Fruit fly (Drosophila melanogaster) whole organism, embryonic: ENCODE measurements around the gene Arl6IP1.
A peak's percentile ranks its signal among the peaks of the same experiment; 100 is the strongest.

Experiments used
- ATbp ChIP-seq: fragments of 200-800 bp; sonication (Bioruptor generic); optimal IDR thresholded peaks from 2 replicates; lab custom pipeline; 2017; ENCODE audit warnings: missing biosample characterization, mild to moderate bottlenecking, missing genetic modification characterization, missing genetic modification reagents
- B-H2 ChIP-seq: fragments of 200-800 bp; sonication (Bioruptor generic); optimal IDR thresholded peaks from 2 replicates; lab custom pipeline; 2018; ENCODE audit warnings: missing biosample characterization, mild to moderate bottlenecking, missing genetic modification characterization
- BtbVII ChIP-seq: fragments of 200-800 bp; sonication (Bioruptor generic); optimal IDR thresholded peaks from 3 replicates; lab custom pipeline; 2017; ENCODE audit warnings: missing biosample characterization, mild to moderate bottlenecking, missing genetic modification characterization
- CG10462 ChIP-seq: fragments of 200-800 bp; sonication (Bioruptor generic); optimal IDR thresholded peaks from 2 replicates; lab custom pipeline; 2016; ENCODE audit warnings: missing biosample characterization, missing genetic modification characterization
- CG11560 ChIP-seq: fragments of 200-800 bp; sonication (Bioruptor generic); IDR thresholded peaks from 3 replicates; pipeline ENCODE4 v1.3.6; 2022; ENCODE audit warnings: missing biosample characterization, missing genetic modification characterization
- CG11695 ChIP-seq: fragments of 200-800 bp; sonication (Bioruptor generic); IDR thresholded peaks from 3 replicates; pipeline ENCODE4 v1.3.6; 2022; ENCODE audit warnings: missing biosample characterization, missing genetic modification characterization
- CG12769 ChIP-seq: fragments of 200-800 bp; sonication (Bioruptor generic); optimal IDR thresholded peaks from 2 replicates; lab custom pipeline; 2019; ENCODE audit warnings: missing biosample characterization, mild to moderate bottlenecking, missing genetic modification characterization, moderate library complexity
- CG12942 ChIP-seq: fragments of 200-800 bp; sonication (Bioruptor generic); optimal IDR thresholded peaks from 3 replicates; lab custom pipeline; 2016; ENCODE audit warnings: missing biosample characterization, missing genetic modification characterization
- CG13775 ChIP-seq: fragments of 200-800 bp; sonication (Bioruptor generic); optimal IDR thresholded peaks from 3 replicates; lab custom pipeline; 2017; ENCODE audit warnings: missing biosample characterization, mild to moderate bottlenecking, missing genetic modification characterization
- CG14050 ChIP-seq: fragments of 200-800 bp; sonication (Bioruptor generic); IDR thresholded peaks from 3 replicates; pipeline ENCODE4 v1.3.6; 2022; ENCODE audit warnings: missing biosample characterization, missing genetic modification characterization
- CG15514 ChIP-seq: fragments of 200-800 bp; sonication (Bioruptor generic); optimal IDR thresholded peaks from 3 replicates; lab custom pipeline; 2017; ENCODE audit warnings: missing biosample characterization, missing genetic modification characterization, mild to moderate bottlenecking, moderate library complexity, missing genetic modification reagents
- CG15696 ChIP-seq: fragments of 200-800 bp; sonication (Bioruptor generic); optimal IDR thresholded peaks from 2 replicates; lab custom pipeline; 2019; ENCODE audit warnings: missing biosample characterization, mild to moderate bottlenecking, missing genetic modification characterization, moderate library complexity
- CG16813 ChIP-seq: fragments of 200-800 bp; sonication (Bioruptor generic); IDR thresholded peaks from 3 replicates; pipeline ENCODE4 v1.3.6; 2022; ENCODE audit warnings: missing biosample characterization, missing genetic modification characterization; ENCODE audit not compliant: partially characterized antibody
- CG31365 ChIP-seq: fragments of 200-800 bp; sonication (Bioruptor generic); optimal IDR thresholded peaks from 2 replicates; lab custom pipeline; 2018; ENCODE audit warnings: missing biosample characterization, mild to moderate bottlenecking, missing genetic modification characterization
- CG34422 ChIP-seq: fragments of 200-800 bp; sonication (Bioruptor generic); IDR thresholded peaks from 3 replicates; pipeline ENCODE4 v1.3.6; 2022; ENCODE audit warnings: missing biosample characterization, missing genetic modification characterization
- CG3838 ChIP-seq: fragments of 200-800 bp; sonication (Bioruptor generic); optimal IDR thresholded peaks from 3 replicates; lab custom pipeline; 2016; ENCODE audit warnings: missing biosample characterization, missing genetic modification characterization
- CG4707 ChIP-seq: fragments of 200-800 bp; sonication (Bioruptor generic); optimal IDR thresholded peaks from 2 replicates; lab custom pipeline; 2018; ENCODE audit warnings: missing biosample characterization, mild to moderate bottlenecking, missing genetic modification characterization, moderate library complexity
- CG5180 ChIP-seq: fragments of 200-800 bp; sonication (Bioruptor generic); optimal IDR thresholded peaks from 3 replicates; lab custom pipeline; 2017; ENCODE audit warnings: missing biosample characterization, missing genetic modification characterization, mild to moderate bottlenecking, moderate library complexity, missing genetic modification reagents
- CG6254 ChIP-seq: fragments of 200-800 bp; sonication (Bioruptor generic); optimal IDR thresholded peaks from 3 replicates; lab custom pipeline; 2017; ENCODE audit warnings: mild to moderate bottlenecking, missing biosample characterization, missing genetic modification reagents, missing genetic modification characterization
- CG7357 ChIP-seq: fragments of 200-800 bp; sonication (Bioruptor generic); IDR thresholded peaks from 3 replicates; pipeline ENCODE4 v1.3.6; 2022; ENCODE audit warnings: missing biosample characterization, missing genetic modification characterization
- CG7372 ChIP-seq: fragments of 200-800 bp; sonication (Bioruptor generic); IDR thresholded peaks from 2 replicates; pipeline ENCODE4 v1.3.6; 2022; ENCODE audit warnings: missing biosample characterization, missing genetic modification characterization
- D19A ChIP-seq: fragments of 200-800 bp; optimal IDR thresholded peaks from 3 replicates; lab custom pipeline; 2019; ENCODE audit warnings: missing biosample characterization, mild to moderate bottlenecking, missing genetic modification characterization, moderate library complexity
- Dfd ChIP-seq, 2 experiments: fragments of >200 bp; optimal IDR thresholded peaks; 2 replicates each; lab custom pipeline; 2017; ENCODE audit warnings: missing biosample characterization in 2 of 2, missing genetic modification characterization in 2 of 2
- HLH3B ChIP-seq: fragments of 200-800 bp; sonication (Bioruptor generic); IDR thresholded peaks from 2 replicates; pipeline ENCODE4 v1.3.6; 2022; ENCODE audit warnings: missing biosample characterization, missing genetic modification characterization
- HmgD ChIP-seq: fragments of 200-800 bp; sonication (Bioruptor generic); optimal IDR thresholded peaks from 3 replicates; lab custom pipeline; 2016; ENCODE audit warnings: missing biosample characterization, missing genetic modification characterization
- Hmx ChIP-seq: fragments of 200-800 bp; sonication (Bioruptor generic); optimal IDR thresholded peaks from 2 replicates; lab custom pipeline; 2016; ENCODE audit warnings: missing biosample characterization, missing genetic modification characterization
- Hr3 ChIP-seq: fragments of 200-800 bp; sonication (Bioruptor generic); optimal IDR thresholded peaks from 3 replicates; lab custom pipeline; 2016; ENCODE audit warnings: missing biosample characterization, missing genetic modification characterization
- Med ChIP-seq: fragments of 200-800 bp; sonication (Bioruptor generic); peaks from one replicate; lab custom pipeline; 2016; ENCODE audit warnings: missing biosample characterization, missing genetic modification characterization, mild to moderate bottlenecking, inconsistent platforms, moderate library complexity
- Ravus ChIP-seq: fragments of 200-800 bp; sonication (Bioruptor generic); IDR thresholded peaks from 2 replicates; pipeline ENCODE4 v1.3.6; 2022; ENCODE audit warnings: missing biosample characterization, missing genetic modification characterization
- Side ChIP-seq: fragments of 200-800 bp; sonication (Bioruptor generic); optimal IDR thresholded peaks from 2 replicates; lab custom pipeline; 2016; ENCODE audit warnings: missing biosample characterization, missing genetic modification characterization
- Usf ChIP-seq: fragments of 200-800 bp; sonication (Bioruptor generic); optimal IDR thresholded peaks from 2 replicates; lab custom pipeline; 2017; ENCODE audit warnings: missing genotype, missing biosample characterization, missing genetic modification characterization
- ac ChIP-seq: fragments of 200-800 bp; sonication (Bioruptor generic); optimal IDR thresholded peaks from 3 replicates; lab custom pipeline; 2017; ENCODE audit warnings: missing biosample characterization, mild to moderate bottlenecking, missing genetic modification characterization
- bcd ChIP-seq: fragments of 200-800 bp; sonication (Bioruptor generic); optimal IDR thresholded peaks from 2 replicates; lab custom pipeline; 2017; ENCODE audit warnings: missing biosample characterization, mild to moderate bottlenecking, missing genetic modification characterization
- croc ChIP-seq: fragments of 200-800 bp; sonication (Bioruptor generic); conservative IDR thresholded peaks from 3 replicates; pipeline ENCODE4 v1.3.6; 2022; ENCODE audit warnings: missing biosample characterization, missing genetic modification characterization
- danr ChIP-seq: fragments of 200-800 bp; sonication (Bioruptor generic); IDR thresholded peaks from 2 replicates; pipeline ENCODE4 v1.3.6; 2022; ENCODE audit warnings: missing biosample characterization, missing genetic modification characterization
- disco-r ChIP-seq: fragments of 200-800 bp; sonication (Bioruptor generic); optimal IDR thresholded peaks from 2 replicates; lab custom pipeline; 2016; ENCODE audit warnings: missing biosample characterization, missing genetic modification characterization
- fd102C ChIP-seq: fragments of 200-800 bp; sonication (Bioruptor generic); optimal IDR thresholded peaks from 2 replicates; lab custom pipeline; 2018; ENCODE audit warnings: missing biosample characterization, mild to moderate bottlenecking, missing genetic modification characterization, moderate library complexity
- fd96Cb ChIP-seq: fragments of 200-800 bp; sonication (Bioruptor generic); optimal IDR thresholded peaks from 2 replicates; lab custom pipeline; 2018; ENCODE audit warnings: missing biosample characterization, mild to moderate bottlenecking, missing genetic modification characterization, moderate library complexity
- kay ChIP-seq: fragments of 200-800 bp; sonication (Bioruptor generic); optimal IDR thresholded peaks from 2 replicates; lab custom pipeline; 2016; ENCODE audit warnings: missing biosample characterization, missing genetic modification characterization
- klu ChIP-seq: fragments of 200-800 bp; sonication (Bioruptor generic); IDR thresholded peaks from 2 replicates; pipeline ENCODE4 v1.3.6; 2022; ENCODE audit warnings: missing biosample characterization, missing genetic modification characterization
- repo ChIP-seq: fragments of 200-800 bp; sonication (Bioruptor generic); optimal IDR thresholded peaks from 2 replicates; lab custom pipeline; 2016; ENCODE audit warnings: missing biosample characterization, missing genetic modification characterization
- row ChIP-seq: fragments of 200-800 bp; sonication (Bioruptor generic); IDR thresholded peaks from 3 replicates; pipeline ENCODE4 v1.3.6; 2022; ENCODE audit warnings: missing biosample characterization, missing genetic modification characterization
- slou ChIP-seq: fragments of 200-800 bp; sonication (Bioruptor generic); optimal IDR thresholded peaks from 3 replicates; lab custom pipeline; 2016; ENCODE audit warnings: missing biosample characterization, missing genetic modification characterization
- sna ChIP-seq: fragments of 200-800 bp; sonication (Bioruptor generic); IDR thresholded peaks from 2 replicates; pipeline ENCODE4 v1.3.6; 2022; ENCODE audit warnings: missing biosample characterization, missing genetic modification characterization; ENCODE audit not compliant: partially characterized antibody
- stc ChIP-seq: fragments of 200-800 bp; sonication (Bioruptor generic); IDR thresholded peaks from 2 replicates; pipeline ENCODE4 v1.3.6; 2022; ENCODE audit warnings: missing biosample characterization, missing genetic modification characterization
- trh ChIP-seq: fragments of 200-800 bp; sonication (Bioruptor generic); optimal IDR thresholded peaks from 2 replicates; lab custom pipeline; 2016; ENCODE audit warnings: missing biosample characterization, missing genetic modification characterization
- wor ChIP-seq: fragments of 200-800 bp; sonication (Bioruptor generic); IDR thresholded peaks from 2 replicates; pipeline ENCODE4 v1.3.6; 2022; ENCODE audit warnings: missing biosample characterization, missing genetic modification characterization
- z ChIP-seq: fragments of 200-800 bp; sonication (Bioruptor generic); IDR thresholded peaks from 3 replicates; pipeline ENCODE4 v1.3.6; 2022; ENCODE audit warnings: missing biosample characterization, missing genetic modification characterization
- zen2 ChIP-seq: fragments of 200-800 bp; sonication (Bioruptor generic); IDR thresholded peaks from 3 replicates; pipeline ENCODE4 v1.3.6; 2022; ENCODE audit warnings: missing biosample characterization, missing genetic modification characterization; ENCODE audit not compliant: partially characterized antibody

Gene Arl6IP1

DNA sequence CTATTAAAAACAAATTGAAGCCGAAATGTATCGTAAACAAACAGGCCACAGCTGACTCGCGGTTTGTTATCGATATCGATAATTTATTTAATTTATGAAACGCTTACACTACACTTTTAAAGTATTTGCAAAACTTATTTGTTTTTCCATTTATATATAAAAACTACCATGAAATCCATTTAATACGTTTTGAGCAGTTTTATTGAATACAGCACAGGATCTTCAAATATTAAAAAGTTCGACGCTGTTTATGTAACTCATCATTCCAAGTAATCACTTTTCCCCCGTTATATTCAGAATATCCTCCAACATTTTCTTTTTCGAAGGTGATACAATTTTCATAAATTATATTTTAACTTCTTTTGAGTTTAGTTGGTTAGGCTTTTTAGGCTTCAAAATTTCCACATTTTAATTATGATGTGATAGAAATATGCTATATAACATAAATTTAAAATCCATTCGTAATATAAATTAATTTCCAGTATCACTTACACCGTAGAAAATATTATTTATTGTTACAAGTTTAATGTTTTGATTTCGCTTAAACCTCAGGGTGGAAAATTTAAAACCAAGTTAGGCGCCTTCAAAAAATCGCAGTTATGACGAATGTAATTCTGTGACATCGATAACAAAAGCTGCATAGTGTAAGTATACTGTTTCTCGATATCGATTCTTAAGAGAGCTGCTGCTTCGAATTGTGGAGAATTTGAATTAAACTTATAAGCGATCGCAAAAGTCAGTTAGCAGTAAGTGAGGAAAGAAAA lies 3.7 kb downstream of the Arl6IP1 start, which contains the start of the genes CG10324 and CCT3 (continued):
- TF ChIP-seq danr (GFP tag; lab: Robert Waterston, UW) (no peak), fd96Cb (tag; lab: Kevin White, UChicago) (peak; percentile 70), CG14050 (peak; percentile 56; the same call in 2 of the 3 replicates), BtbVII (GFP tag; lab: Kevin White, UChicago) (peak; percentile 62), Med (peak; percentile 86), CG31365 (no peak), row (GFP tag; lab: Robert Waterston, UW) (peak; percentile 55), CG5180 (GFP tag; lab: Kevin White, UChicago) (no peak), CG13775 (peak; percentile 81), CG12769 (no peak), HmgD (GFP tag; lab: Kevin White, UChicago) (no peak), Ravus (GFP tag; lab: Robert Waterston, UW) (no peak; the same call in 1 of the 2 replicates), klu (GFP tag; lab: Robert Waterston, UW) (no peak), wor (0 out of 2 replicates have a peak, but pooled peaks have one; percentile 19), CG16813 (peak; percentile 70), CG10462 (GFP tag; lab: Kevin White, UChicago) (peak; percentile 11), CG3838 (GFP tag; lab: Kevin White, UChicago) (no peak), trh (GFP tag; lab: Kevin White, UChicago) (peak; percentile 15), sna (GFP tag; lab: Robert Waterston, UW) (peak; percentile 66), fd102C (GFP tag; lab: Kevin White, UChicago) (no peak), CG34422 (peak; percentile 48; the same call in 1 of the 3 replicates), CG15514 (peak; percentile 35), D19A (tag; lab: Kevin White, UChicago) (peak; percentile 62), zen2 (GFP tag; lab: Robert Waterston, UW) (peak; percentile 49; the same call in 1 of the 3 replicates), Usf (GFP tag; lab: Kevin White, UChicago) (peak; percentile 9), croc (GFP tag; lab: Robert Waterston, UW) (peak; percentile 51; the same call in 1 of the 3 replicates), CG11695 (peak; percentile 59; the same call in 2 of the 3 replicates), slou (GFP tag; lab: Kevin White, UChicago) (peak; percentile 25), Hmx (GFP tag; lab: Kevin White, UChicago) (peak; percentile 44), z (no peak), CG4707 (GFP tag; lab: Kevin White, UChicago) (no peak), CG11560 (tag; lab: Robert Waterston, UW) (no peak), bcd (GFP tag; lab: Kevin White, UChicago) (peak; percentile 62), Hr3 (GFP tag; lab: Kevin White, UChicago) (peak; percentile 62), B-H2 (GFP tag; lab: Kevin White, UChicago) (peak; percentile 73), CG15696 (tag; lab: Kevin White, UChicago) (peak; percentile 63), HLH3B (peak; percentile 63), Dfd (GFP tag; optimal IDR thresholded peaks at IDR 0.05; lab: Kevin White, UChicago) (peak in 1 of 2 experiments; percentile 49), CG7357 (GFP tag; lab: Robert Waterston, UW) (peak; percentile 85), CG12942 (GFP tag; lab: Kevin White, UChicago) (peak; percentile 31), CG7372 (GFP tag; lab: Robert Waterston, UW) (peak; percentile 67), kay (GFP tag; lab: Kevin White, UChicago) (no peak), disco-r (no peak), repo (peak; percentile 7), ATbp (GFP tag; lab: Kevin White, UChicago) (no peak), Side (GFP tag; lab: Kevin White, UChicago) (peak; percentile 11), stc (0 out of 2 replicates have a peak, but pooled peaks have one; percentile 38), CG6254 (GFP tag; lab: Kevin White, UChicago) (peak; percentile 18), ac (GFP tag; lab: Kevin White, UChicago) (no peak)
